6 worm cellular contexts compared by ENCODE assay signal in genomic region chrX:2138923-2139322, ce11.
A peak's percentile ranks its signal among the peaks of the same experiment; 100 is the strongest.
TF ChIP-seq lines count a peak whose summit lies in the region.

No protein-coding gene starts in this region.

TF ChIP-seq in whole organism, L1 larva, 84 proteins besides CTCF, POLR2A, EP300 and RAD21 (continues in another document):
- TF ChIP-seq snpc-4 (tag; optimal IDR thresholded peaks at IDR 0.05; lab: Kevin White, UChicago), result no peak
- peak; percentile 34 for TF ChIP-seq nhr-71 (tag; optimal IDR thresholded peaks at IDR 0.05; lab: Kevin White, UChicago)
- TF ChIP-seq lsy-2 (tag; optimal IDR thresholded peaks at IDR 0.05; lab: Kevin White, UChicago), result peak in 1 of 2 experiments; percentile 27
- no peak for TF ChIP-seq elt-3 (tag; optimal IDR thresholded peaks at IDR 0.05; lab: Kevin White, UChicago)
- peak; percentile 19 for TF ChIP-seq skn-1 (tag; optimal IDR thresholded peaks at IDR 0.05; lab: Kevin White, UChicago)
- TF ChIP-seq fos-1 (tag; optimal IDR thresholded peaks at IDR 0.05; lab: Kevin White, UChicago), result no peak
- TF ChIP-seq nhr-84 (tag; optimal IDR thresholded peaks at IDR 0.05; lab: Kevin White, UChicago), result no peak
- TF ChIP-seq snu-23 (GFP tag; optimal IDR thresholded peaks at IDR 0.05; lab: Kevin White, UChicago), result peak; percentile 17
- no peak for TF ChIP-seq ztf-4 (tag; optimal IDR thresholded peaks at IDR 0.05; lab: Kevin White, UChicago)
- no peak for TF ChIP-seq mab-9 (GFP tag; IDR thresholded peaks at IDR 0.05; lab: Robert Waterston, UW)
- TF ChIP-seq Y116A8C.19 (tag; optimal IDR thresholded peaks at IDR 0.05; lab: Kevin White, UChicago; ENCODE audit: borderline replicate concordance), result no peak
- TF ChIP-seq unc-30 (tag; optimal IDR thresholded peaks at IDR 0.05; lab: Kevin White, UChicago), result no peak
- TF ChIP-seq fkh-8 (tag; optimal IDR thresholded peaks at IDR 0.05; lab: Kevin White, UChicago), result no peak
- peak; percentile 15 for TF ChIP-seq dsc-1 (tag; optimal IDR thresholded peaks at IDR 0.05; lab: Kevin White, UChicago)
- TF ChIP-seq aly-2 (tag; optimal IDR thresholded peaks at IDR 0.05; lab: Kevin White, UChicago), result no peak

TF ChIP-seq in whole organism, L2 larva, 48 proteins besides CTCF, POLR2A, EP300 and RAD21 (continues in another document):
- TF ChIP-seq ztf-1 (GFP tag; conservative IDR thresholded peaks at IDR 0.05; lab: Robert Waterston, UW) (no peak), lin-11 (tag; optimal IDR thresholded peaks at IDR 0.05; lab: Kevin White, UChicago) (no peak), C34F6.9 (tag; optimal IDR thresholded peaks at IDR 0.05; lab: Kevin White, UChicago) (peak; percentile 26), mab-5 (tag; optimal IDR thresholded peaks at IDR 0.05; lab: Kevin White, UChicago) (no peak), nhr-129 (tag; optimal IDR thresholded peaks at IDR 0.05; lab: Kevin White, UChicago) (peak; percentile 44), ZK546.5 (tag; optimal IDR thresholded peaks at IDR 0.05; lab: Kevin White, UChicago) (no peak), lsy-2 (tag; optimal IDR thresholded peaks at IDR 0.05; lab: Kevin White, UChicago) (peak in 1 of 2 experiments; percentile 30), skn-1 (tag; optimal IDR thresholded peaks at IDR 0.05; lab: Kevin White, UChicago) (no peak), unc-62 (GFP tag; optimal IDR thresholded peaks at IDR 0.05; lab: Kevin White, UChicago) (no peak), sem-4 (tag; optimal IDR thresholded peaks at IDR 0.05; lab: Kevin White, UChicago) (no peak), dmd-4 (tag; optimal IDR thresholded peaks at IDR 0.05; lab: Kevin White, UChicago) (no peak), sma-9 (GFP tag; optimal IDR thresholded peaks at IDR 0.05; lab: Kevin White, UChicago) (peak; percentile 55), sma-9 (tag; optimal IDR thresholded peaks at IDR 0.05; lab: Kevin White, UChicago) (no peak), alr-1 (tag; optimal IDR thresholded peaks at IDR 0.05; lab: Kevin White, UChicago) (no peak), lin-13 (GFP tag; optimal IDR thresholded peaks at IDR 0.05; lab: Kevin White, UChicago) (no peak), peb-1 (tag; optimal IDR thresholded peaks at IDR 0.05; lab: Kevin White, UChicago) (no peak)

TF ChIP-seq in whole organism, L3 larva, 47 proteins besides CTCF, POLR2A, EP300 and RAD21:
- TF ChIP-seq nfya-1 (tag; optimal IDR thresholded peaks at IDR 0.05; lab: Kevin White, UChicago; ENCODE audit: insufficient read depth) (peak; percentile 16), ZK546.5 (tag; optimal IDR thresholded peaks at IDR 0.05; lab: Kevin White, UChicago) (no peak), fkh-10 (GFP tag; optimal IDR thresholded peaks at IDR 0.05; lab: Kevin White, UChicago) (peak; percentile 55), zag-1 (tag; optimal IDR thresholded peaks at IDR 0.05; lab: Kevin White, UChicago) (no peak), egl-27 (tag; optimal IDR thresholded peaks at IDR 0.05; lab: Kevin White, UChicago) (no peak)

TF ChIP-seq in whole organism, L4 larva, 104 proteins besides CTCF, POLR2A, EP300 and RAD21 (continues in another document):
- TF ChIP-seq mes-2 (tag; optimal IDR thresholded peaks at IDR 0.05; lab: Kevin White, UChicago; ENCODE audit: poor library complexity, severe bottlenecking) (no peak), dve-1 (tag; optimal IDR thresholded peaks at IDR 0.05; lab: Kevin White, UChicago; ENCODE audit: insufficient read depth) (no peak), attf-4 (tag; optimal IDR thresholded peaks at IDR 0.05; lab: Kevin White, UChicago) (no peak), zip-2 (tag; optimal IDR thresholded peaks at IDR 0.05; lab: Kevin White, UChicago) (no peak), ztf-11 (tag; optimal IDR thresholded peaks at IDR 0.05; lab: Kevin White, UChicago) (no peak), nhr-48 (tag; optimal IDR thresholded peaks at IDR 0.05; lab: Kevin White, UChicago) (no peak), vab-7 (GFP tag; IDR thresholded peaks at IDR 0.05; lab: Robert Waterston, UW) (no peak), ceh-82 (tag; optimal IDR thresholded peaks at IDR 0.05; lab: Kevin White, UChicago) (no peak), hif-1 (tag; optimal IDR thresholded peaks at IDR 0.05; lab: Kevin White, UChicago) (peak in 1 of 2 experiments; percentile 9), mdl-1 (tag; optimal IDR thresholded peaks at IDR 0.05; lab: Kevin White, UChicago) (peak in 1 of 2 experiments; percentile 15), daf-19 (GFP tag; conservative IDR thresholded peaks at IDR 0.05; lab: Robert Waterston, UW) (no peak), egl-27 (tag; optimal IDR thresholded peaks at IDR 0.05; lab: Kevin White, UChicago) (no peak), tag-97 (GFP tag; IDR thresholded peaks at IDR 0.05; lab: Robert Waterston, UW) (no peak), F26F4.8 (GFP tag; conservative IDR thresholded peaks at IDR 0.05; lab: Robert Waterston, UW) (no peak), nhr-77 (tag; optimal IDR thresholded peaks at IDR 0.05; lab: Kevin White, UChicago) (no peak), hlh-30 (tag; optimal IDR thresholded peaks at IDR 0.05; lab: Kevin White, UChicago; ENCODE audit: insufficient read depth) (peak; percentile 13), fkh-10 (GFP tag; optimal IDR thresholded peaks at IDR 0.05; lab: Kevin White, UChicago) (peak; percentile 67), lin-39 (tag; optimal IDR thresholded peaks at IDR 0.05; lab: Kevin White, UChicago) (no peak), lim-7 (GFP tag; IDR thresholded peaks at IDR 0.05; lab: Robert Waterston, UW) (no peak), nhr-11 (tag; optimal IDR thresholded peaks at IDR 0.05; lab: Kevin White, UChicago) (peak; percentile 58)

TF ChIP-seq in whole organism, late embryonic, 69 proteins besides CTCF, POLR2A, EP300 and RAD21:
- TF ChIP-seq ztf-16 (tag; optimal IDR thresholded peaks at IDR 0.05; lab: Kevin White, UChicago), result no peak
- peak; percentile 32 for TF ChIP-seq ceh-18 (tag; optimal IDR thresholded peaks at IDR 0.05; lab: Kevin White, UChicago)

TF ChIP-seq in whole organism, mixed stage, embryonic, 35 proteins besides CTCF, POLR2A, EP300 and RAD21:
- TF ChIP-seq hlh-1 (tag; optimal IDR thresholded peaks at IDR 0.05; lab: Kevin White, UChicago), result peak; percentile 53
- TF ChIP-seq unc-62 (GFP tag; optimal IDR thresholded peaks at IDR 0.05; lab: Kevin White, UChicago), result no peak

Comparison
In these comparisons a context has a peak if more than half of its experiments do, and no peak if none do; other contexts are left out.
1. Of the 29 proteins assayed by ChIP-seq in both whole organism, L4 larva and whole organism, L1 larva: peak only in whole organism, L4 larva: nhr-11; only in whole organism, L1 larva: skn-1; in both: fkh-10; in neither: 23; mixed calls (peak in some experiments, not most) for 3.